Fruit fly (Drosophila melanogaster) whole organism, embryonic: Measurements from ENCODE around the gene jv.

Experiments
- Aef1 ChIP-seq: fragments of 200-800 bp; sonication (Bioruptor generic); IDR thresholded peaks from 3 replicates; pipeline ENCODE4 v1.3.6; 2022; ENCODE audit warnings: missing biosample characterization, missing genetic modification characterization
- Asciz ChIP-seq: fragments of 200-800 bp; sonication (Bioruptor generic); optimal IDR thresholded peaks from 2 replicates; lab custom pipeline; 2017; ENCODE audit warnings: missing biosample characterization, mild to moderate bottlenecking, missing genetic modification characterization, missing genetic modification reagents
- B-H1 ChIP-seq: fragments of 200-800 bp; sonication (Bioruptor generic); IDR thresholded peaks from 3 replicates; pipeline ENCODE4 v1.3.6; 2022; ENCODE audit warnings: missing biosample characterization, missing genetic modification characterization
- CG10321 ChIP-seq: fragments of 200-800 bp; sonication (Bioruptor generic); IDR thresholded peaks from 2 replicates; pipeline ENCODE4 v1.3.6; 2022; ENCODE audit warnings: missing biosample characterization, missing genetic modification characterization
- CG11093 ChIP-seq: fragments of 200-800 bp; sonication (Bioruptor generic); IDR thresholded peaks from 3 replicates; pipeline ENCODE4 v1.3.6; 2022; ENCODE audit warnings: missing biosample characterization, missing genetic modification characterization
- CG12104 ChIP-seq: fragments of 200-800 bp; sonication (Bioruptor generic); optimal IDR thresholded peaks from 3 replicates; lab custom pipeline; 2016; ENCODE audit warnings: missing biosample characterization, missing genetic modification characterization
- CG12391 ChIP-seq: fragments of 200-800 bp; sonication (Bioruptor generic); optimal IDR thresholded peaks from 3 replicates; lab custom pipeline; 2018; ENCODE audit warnings: missing biosample characterization, mild to moderate bottlenecking, missing genetic modification characterization, moderate library complexity
- CG13775 ChIP-seq: fragments of 200-800 bp; sonication (Bioruptor generic); optimal IDR thresholded peaks from 3 replicates; lab custom pipeline; 2017; ENCODE audit warnings: missing biosample characterization, mild to moderate bottlenecking, missing genetic modification characterization
- CG14667 ChIP-seq: fragments of 200-800 bp; sonication (Bioruptor generic); IDR thresholded peaks from 2 replicates; pipeline ENCODE4 v1.3.6; 2022; ENCODE audit warnings: missing biosample characterization, missing genetic modification characterization
- CG15073 ChIP-seq: fragments of 200-800 bp; sonication (Bioruptor generic); optimal IDR thresholded peaks from 2 replicates; lab custom pipeline; 2016; ENCODE audit warnings: missing biosample characterization, missing genetic modification characterization
- CG15514 ChIP-seq: fragments of 200-800 bp; sonication (Bioruptor generic); optimal IDR thresholded peaks from 3 replicates; lab custom pipeline; 2017; ENCODE audit warnings: missing biosample characterization, missing genetic modification characterization, mild to moderate bottlenecking, moderate library complexity, missing genetic modification reagents
- CG17359 ChIP-seq: fragments of 200-800 bp; sonication (Bioruptor generic); optimal IDR thresholded peaks from 3 replicates; lab custom pipeline; 2018; ENCODE audit warnings: missing biosample characterization, mild to moderate bottlenecking, missing genetic modification characterization, moderate library complexity
- CG18011 ChIP-seq: fragments of 200-800 bp; sonication (Bioruptor generic); optimal IDR thresholded peaks from 2 replicates; lab custom pipeline; 2017; ENCODE audit warnings: missing biosample characterization, missing genetic modification characterization, mild to moderate bottlenecking, moderate library complexity, missing genotype
- CG18764 ChIP-seq: fragments of 200-800 bp; sonication (Bioruptor generic); optimal IDR thresholded peaks from 3 replicates; lab custom pipeline; 2016; ENCODE audit warnings: missing biosample characterization, missing genetic modification characterization
- CG2199 ChIP-seq: fragments of 200-800 bp; sonication (Bioruptor generic); IDR thresholded peaks from 3 replicates; pipeline ENCODE4 v1.3.6; 2022; ENCODE audit warnings: missing biosample characterization, missing genetic modification characterization
- CG30403 ChIP-seq: fragments of 200-800 bp; sonication (Bioruptor generic); optimal IDR thresholded peaks from 3 replicates; lab custom pipeline; 2016; ENCODE audit warnings: missing biosample characterization, missing genetic modification characterization
- CG33213 ChIP-seq: fragments of 200-800 bp; sonication (Bioruptor generic); optimal IDR thresholded peaks from 3 replicates; lab custom pipeline; 2016; ENCODE audit warnings: missing biosample characterization, missing genetic modification characterization
- CG4617 ChIP-seq: fragments of 200-800 bp; sonication (Bioruptor generic); optimal IDR thresholded peaks from 3 replicates; lab custom pipeline; 2016; ENCODE audit warnings: missing biosample characterization, missing genetic modification characterization, borderline replicate concordance
- CG4820 ChIP-seq: fragments of 200-800 bp; sonication (Bioruptor generic); optimal IDR thresholded peaks from 3 replicates; lab custom pipeline; 2016; ENCODE audit warnings: missing biosample characterization, missing genetic modification characterization
- CG6791 ChIP-seq: fragments of 200-800 bp; sonication (Bioruptor generic); IDR thresholded peaks from 3 replicates; pipeline ENCODE4 v1.3.6; 2022; ENCODE audit warnings: missing biosample characterization, missing genetic modification characterization; ENCODE audit not compliant: partially characterized antibody
- CG7556 ChIP-seq: fragments of 200-800 bp; sonication (Bioruptor generic); optimal IDR thresholded peaks from 2 replicates; lab custom pipeline; 2017; ENCODE audit warnings: missing biosample characterization, mild to moderate bottlenecking, missing genetic modification characterization
- CG8359 ChIP-seq: fragments of 200-800 bp; sonication (Bioruptor generic); optimal IDR thresholded peaks from 2 replicates; lab custom pipeline; 2017; ENCODE audit warnings: missing biosample characterization, mild to moderate bottlenecking, missing genetic modification characterization, borderline replicate concordance
- CG8388 ChIP-seq: fragments of 200-800 bp; sonication (Bioruptor generic); optimal IDR thresholded peaks from 2 replicates; lab custom pipeline; 2019; ENCODE audit warnings: missing biosample characterization, mild to moderate bottlenecking, missing genetic modification characterization, moderate library complexity
- CG9215 ChIP-seq: fragments of 200-800 bp; sonication (Bioruptor generic); IDR thresholded peaks from 2 replicates; pipeline ENCODE4 v1.3.6; 2022; ENCODE audit warnings: missing biosample characterization, missing genetic modification characterization
- CTCF ChIP-seq: fragments of 200-800 bp; sonication (Bioruptor generic); optimal IDR thresholded peaks from 2 replicates; lab custom pipeline; 2017; ENCODE audit warnings: missing biosample characterization, mild to moderate bottlenecking, missing genetic modification characterization, moderate library complexity
- Dp ChIP-seq: fragments of 200-800 bp; sonication (Bioruptor generic); optimal IDR thresholded peaks from 2 replicates; lab custom pipeline; 2018; ENCODE audit warnings: missing biosample characterization, mild to moderate bottlenecking, missing genetic modification characterization, moderate library complexity
- Hey ChIP-seq: fragments of 200-800 bp; sonication (Bioruptor generic); optimal IDR thresholded peaks from 3 replicates; lab custom pipeline; 2018; ENCODE audit warnings: missing biosample characterization, mild to moderate bottlenecking, missing genetic modification characterization
- Hr51 ChIP-seq, 2 experiments: fragments of 200-800 bp; sonication (Bioruptor generic); optimal IDR thresholded peaks; 2 replicates in 1 of 2; 3 replicates in 1 of 2; lab custom pipeline; 2016 to 2018; ENCODE audit warnings: missing biosample characterization in 2 of 2, missing genetic modification characterization in 2 of 2, mild to moderate bottlenecking in 1 of 2, moderate library complexity in 1 of 2
- Kr ChIP-seq: fragments of 200-800 bp; sonication (Bioruptor generic); optimal IDR thresholded peaks from 2 replicates; lab custom pipeline; 2017; ENCODE audit warnings: missing biosample characterization, mild to moderate bottlenecking, missing genetic modification characterization
- Neu2 ChIP-seq: fragments of 200-800 bp; sonication (Bioruptor generic); optimal IDR thresholded peaks from 3 replicates; lab custom pipeline; 2016; ENCODE audit warnings: missing biosample characterization, missing genetic modification characterization, borderline replicate concordance
- Stat92E ChIP-seq, 3 experiments: fragments of >200 bp in 2 of 3; fragments of 200-800 bp in 1 of 3; sonication (Bioruptor generic) in 1 of 3; optimal IDR thresholded peaks; 2 replicates each; lab custom pipeline; 2017 to 2019; ENCODE audit warnings: missing biosample characterization in 3 of 3, missing genetic modification characterization in 3 of 3, mild to moderate bottlenecking in 1 of 3, moderate library complexity in 1 of 3
- Tbp ChIP-seq: fragments of >200 bp; optimal IDR thresholded peaks from 2 replicates; lab custom pipeline; 2018; ENCODE audit warnings: missing biosample characterization, missing genetic modification characterization
- br ChIP-seq: fragments of >200 bp; optimal IDR thresholded peaks from 2 replicates; lab custom pipeline; 2017
- cad ChIP-seq: fragments of >200 bp; optimal IDR thresholded peaks from 2 replicates; lab custom pipeline; 2017; ENCODE audit warnings: missing biosample characterization, missing genetic modification characterization
- cg ChIP-seq: fragments of 200-800 bp; sonication (Bioruptor generic); optimal IDR thresholded peaks from 3 replicates; lab custom pipeline; 2019; ENCODE audit warnings: missing biosample characterization, mild to moderate bottlenecking, missing genetic modification characterization, moderate library complexity
- chif ChIP-seq, 2 experiments: fragments of 200-800 bp; sonication (Bioruptor generic); optimal IDR thresholded peaks; 3 replicates each; lab custom pipeline; 2016; ENCODE audit warnings: missing biosample characterization in 2 of 2, missing genetic modification characterization in 2 of 2
- chm ChIP-seq: fragments of 200-800 bp; sonication (Bioruptor generic); IDR thresholded peaks from 2 replicates; pipeline ENCODE4 v1.3.6; 2022; ENCODE audit warnings: missing biosample characterization, missing genetic modification characterization
- cwo ChIP-seq: fragments of 200-800 bp; sonication (Bioruptor generic); optimal IDR thresholded peaks from 3 replicates; lab custom pipeline; 2017; ENCODE audit warnings: missing biosample characterization, missing genetic modification characterization, mild to moderate bottlenecking, moderate library complexity, missing genetic modification reagents
- exex ChIP-seq: fragments of 200-800 bp; sonication (Bioruptor generic); optimal IDR thresholded peaks from 4 replicates; lab custom pipeline; 2018; ENCODE audit warnings: missing biosample characterization, mild to moderate bottlenecking, missing genetic modification characterization, moderate library complexity
- ftz-f1 ChIP-seq: fragments of 200-800 bp; sonication (Bioruptor generic); optimal IDR thresholded peaks from 2 replicates; lab custom pipeline; 2016; ENCODE audit warnings: missing biosample characterization, missing genetic modification characterization
- gsb-n ChIP-seq: fragments of 200-800 bp; sonication (Bioruptor generic); optimal IDR thresholded peaks from 3 replicates; lab custom pipeline; 2018; ENCODE audit warnings: missing biosample characterization, mild to moderate bottlenecking, missing genetic modification characterization
- ham ChIP-seq: fragments of 200-800 bp; sonication (Bioruptor generic); IDR thresholded peaks from 2 replicates; pipeline ENCODE4 v1.3.6; 2022; ENCODE audit warnings: missing biosample characterization, missing genetic modification characterization
- nerfin-2 ChIP-seq: fragments of 200-800 bp; sonication (Bioruptor generic); IDR thresholded peaks from 2 replicates; pipeline ENCODE4 v1.3.6; 2022; ENCODE audit warnings: missing biosample characterization, missing genetic modification characterization; ENCODE audit not compliant: partially characterized antibody
- nom ChIP-seq: fragments of 200-800 bp; sonication (Bioruptor generic); optimal IDR thresholded peaks from 2 replicates; lab custom pipeline; 2017; ENCODE audit warnings: missing biosample characterization, missing genetic modification characterization, mild to moderate bottlenecking, moderate library complexity, missing genetic modification reagents
- row ChIP-seq: fragments of 200-800 bp; sonication (Bioruptor generic); IDR thresholded peaks from 3 replicates; pipeline ENCODE4 v1.3.6; 2022; ENCODE audit warnings: missing biosample characterization, missing genetic modification characterization
- salm ChIP-seq: fragments of 200-800 bp; sonication (Bioruptor generic); optimal IDR thresholded peaks from 2 replicates; lab custom pipeline; 2018; ENCODE audit warnings: missing biosample characterization, mild to moderate bottlenecking, missing genetic modification characterization
- slp2 ChIP-seq: fragments of 200-800 bp; sonication (Bioruptor generic); optimal IDR thresholded peaks from 2 replicates; lab custom pipeline; 2016; ENCODE audit warnings: missing biosample characterization, missing genetic modification characterization
- sna ChIP-seq: fragments of 200-800 bp; sonication (Bioruptor generic); IDR thresholded peaks from 2 replicates; pipeline ENCODE4 v1.3.6; 2022; ENCODE audit warnings: missing biosample characterization, missing genetic modification characterization; ENCODE audit not compliant: partially characterized antibody
- sqz ChIP-seq: fragments of 200-800 bp; sonication (Bioruptor generic); optimal IDR thresholded peaks from 3 replicates; lab custom pipeline; 2018; ENCODE audit warnings: missing biosample characterization, mild to moderate bottlenecking, missing genetic modification characterization
- ttk ChIP-seq: fragments of 200-800 bp; sonication (Bioruptor generic); IDR thresholded peaks from 2 replicates; pipeline ENCODE4 v2.1.2; 2022; ENCODE audit warnings: missing biosample characterization, missing genetic modification characterization
- wor ChIP-seq: fragments of 200-800 bp; sonication (Bioruptor generic); IDR thresholded peaks from 2 replicates; pipeline ENCODE4 v1.3.6; 2022; ENCODE audit warnings: missing biosample characterization, missing genetic modification characterization
- yki ChIP-seq: fragments of >200 bp; optimal IDR thresholded peaks from 3 replicates; lab custom pipeline; 2018

The jv gene

dm6 chr3L:6576709-6577108 lies 12.6 kb downstream of the jv start (continued):
- no peak for TF ChIP-seq cg (GFP tag; lab: Kevin White, UChicago)
- peak; percentile 40 to 57 for TF ChIP-seq chif (GFP tag; optimal IDR thresholded peaks at IDR 0.05; lab: Kevin White, UChicago)
- TF ChIP-seq Tbp (GFP tag; lab: Kevin White, UChicago): no peak
- TF ChIP-seq ttk (GFP tag; lab: Robert Waterston, UW): peak; percentile 87
- no peak for TF ChIP-seq sna (GFP tag; lab: Robert Waterston, UW)
- TF ChIP-seq salm (tag; lab: Kevin White, UChicago): no peak
- no peak for TF ChIP-seq gsb-n (tag; lab: Kevin White, UChicago)
- no peak for TF ChIP-seq CG12391 (tag; lab: Kevin White, UChicago)
- TF ChIP-seq Kr: no peak
- no peak for TF ChIP-seq chm (GFP tag; lab: Robert Waterston, UW)
- no peak for TF ChIP-seq CG4617 (GFP tag; lab: Kevin White, UChicago)
- TF ChIP-seq CG13775 (GFP tag; lab: Kevin White, UChicago): no peak
- peak; percentile 37 for TF ChIP-seq CG15514
- peak; percentile 62 for TF ChIP-seq wor (GFP tag; lab: Robert Waterston, UW)
- TF ChIP-seq Dp (GFP tag; lab: Kevin White, UChicago): no peak
- TF ChIP-seq CG18764: no peak
- TF ChIP-seq Asciz: peak; percentile 47
- TF ChIP-seq CG33213: no peak
- no peak for TF ChIP-seq CG8388
- peak; percentile 37 to 85 for TF ChIP-seq Hr51 (GFP tag; optimal IDR thresholded peaks at IDR 0.05; lab: Kevin White, UChicago)
- TF ChIP-seq Neu2 (GFP tag; lab: Kevin White, UChicago): no peak
- no peak for TF ChIP-seq Hey (tag; lab: Kevin White, UChicago)
- no peak for TF ChIP-seq nom (GFP tag; lab: Kevin White, UChicago)
- peak; percentile 51; the same call in 1 of the 3 replicates for TF ChIP-seq CG11093 (GFP tag; lab: Robert Waterston, UW)
- TF ChIP-seq CG7556 (GFP tag; lab: Kevin White, UChicago): no peak
- no peak for TF ChIP-seq yki
- peak; percentile 37 for TF ChIP-seq CG14667 (GFP tag; lab: Robert Waterston, UW)
- TF ChIP-seq ham (GFP tag; lab: Robert Waterston, UW): no peak
- TF ChIP-seq Stat92E (GFP tag; optimal IDR thresholded peaks at IDR 0.05; lab: Kevin White, UChicago): no peak
- TF ChIP-seq B-H1 (GFP tag; lab: Robert Waterston, UW): peak; percentile 65
- peak; percentile 68 for TF ChIP-seq cwo (GFP tag; lab: Kevin White, UChicago)
- TF ChIP-seq cad (GFP tag; lab: Kevin White, UChicago): no peak
- no peak for TF ChIP-seq CG6791 (GFP tag; lab: Robert Waterston, UW)
- no peak for TF ChIP-seq CG18011
- TF ChIP-seq CG8359 (GFP tag; lab: Kevin White, UChicago): no peak
- TF ChIP-seq nerfin-2 (GFP tag; lab: Robert Waterston, UW): no peak
- TF ChIP-seq exex: no peak
- peak; percentile 46 for TF ChIP-seq CG9215 (GFP tag; lab: Robert Waterston, UW)
- peak; percentile 42; the same call in 2 of the 3 replicates for TF ChIP-seq Aef1 (GFP tag; lab: Robert Waterston, UW)
- peak; percentile 46 for TF ChIP-seq CG4820 (GFP tag; lab: Kevin White, UChicago)
- no peak for TF ChIP-seq br (lab: Kevin White, UChicago)
- TF ChIP-seq CG17359 (tag; lab: Kevin White, UChicago): peak; percentile 83
- no peak for TF ChIP-seq ftz-f1 (GFP tag; lab: Kevin White, UChicago)
- TF ChIP-seq CTCF (GFP tag; lab: Kevin White, UChicago): no peak
- peak; percentile 39 for TF ChIP-seq CG30403 (GFP tag; lab: Kevin White, UChicago)
- no peak for TF ChIP-seq CG15073 (GFP tag; lab: Kevin White, UChicago)
- TF ChIP-seq CG10321 (GFP tag; lab: Robert Waterston, UW): 0 out of 2 replicates have a peak, but pooled peaks have one; percentile 21
- peak; percentile 16 for TF ChIP-seq slp2
- no peak for TF ChIP-seq sqz (GFP tag; lab: Kevin White, UChicago)
- TF ChIP-seq CG2199 (GFP tag; lab: Robert Waterston, UW): no peak
- TF ChIP-seq row (GFP tag; lab: Robert Waterston, UW): peak; percentile 75
- TF ChIP-seq CG12104: peak; percentile 7
